Worm (Caenorhabditis elegans) whole organism, L3 larva: ENCODE data around the gene srx-29.

ENCODE experiments used
- ama-1 ChIP-seq: fragments of 150-350 bp; optimal IDR thresholded peaks from 2 replicates; lab custom pipeline; 2018
- egl-27 ChIP-seq: sonication (generic microtip); optimal IDR thresholded peaks from 4 replicates; lab custom pipeline; 2017; ENCODE audit warnings: missing biosample characterization, missing genetic modification reagents, missing genetic modification characterization
- elt-2 ChIP-seq: sonication (generic microtip); optimal IDR thresholded peaks from 2 replicates; lab custom pipeline; 2016; ENCODE audit warnings: missing genetic modification reagents, mild to moderate bottlenecking, missing genetic modification characterization, missing compliant biosample characterization
- fkh-10 ChIP-seq: sonication (generic microtip); optimal IDR thresholded peaks from 2 replicates; lab custom pipeline; 2017; ENCODE audit warnings: missing biosample characterization, missing genetic modification reagents, missing genetic modification characterization
- lin-15B ChIP-seq: fragments of 150-350 bp; optimal IDR thresholded peaks from 2 replicates; lab custom pipeline; 2014; ENCODE audit warnings: missing biosample characterization, missing genetic modification characterization
- nhr-237 ChIP-seq: fragments of 150-350 bp; optimal IDR thresholded peaks from 2 replicates; lab custom pipeline; 2014; ENCODE audit warnings: missing biosample characterization, missing genetic modification characterization
- nhr-67 ChIP-seq: fragments of 150-350 bp; optimal IDR thresholded peaks from 2 replicates; lab custom pipeline; 2014; ENCODE audit warnings: missing biosample characterization, missing genetic modification characterization
- nhr-76 ChIP-seq: fragments of 150-350 bp; sonication (generic microtip); optimal IDR thresholded peaks from 5 replicates; lab custom pipeline; 2014; ENCODE audit warnings: missing biosample characterization, missing genetic modification characterization
- unc-62 ChIP-seq: fragments of 150-350 bp; sonication (generic microtip); optimal IDR thresholded peaks from 4 replicates; lab custom pipeline; 2014; ENCODE audit warnings: missing biosample characterization, missing genetic modification reagents, missing genetic modification characterization
- ztf-11 ChIP-seq: fragments of 150-350 bp; optimal IDR thresholded peaks from 2 replicates; lab custom pipeline; 2014; ENCODE audit warnings: missing biosample characterization, missing genetic modification characterization

DNA sequence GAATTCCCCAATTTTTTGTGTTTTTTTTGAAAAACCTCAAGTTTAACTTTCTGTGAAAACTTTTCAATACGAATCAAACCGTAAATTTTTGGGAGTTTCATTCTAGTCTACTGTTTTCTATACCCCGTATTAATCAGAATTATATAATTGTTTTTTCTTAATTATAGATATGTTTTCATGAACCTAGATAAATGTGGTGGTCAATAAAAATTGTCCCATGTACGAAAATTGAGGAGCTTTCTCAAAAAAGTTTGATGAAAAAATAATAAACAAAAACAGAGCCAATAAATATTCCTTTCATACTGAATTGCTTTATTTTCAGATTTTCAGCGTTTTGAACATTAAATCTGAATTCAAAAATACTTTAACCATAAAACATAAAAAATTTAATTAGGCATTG, 12.4 kb upstream of the srx-29 start, which contains the start of gene Y6E2A.1:
- TF ChIP-seq lin-15B (tag; lab: Kevin White, UChicago) (no peak), elt-2 (tag; lab: Kevin White, UChicago) (no peak), nhr-76 (tag; lab: Kevin White, UChicago) (no peak), ama-1 (lab: Kevin White, UChicago) (no peak), ztf-11 (tag; lab: Kevin White, UChicago) (no peak), fkh-10 (no peak), unc-62 (GFP tag; lab: Kevin White, UChicago) (no peak), nhr-67 (tag; lab: Kevin White, UChicago) (no peak), egl-27 (tag; lab: Kevin White, UChicago) (no peak), nhr-237 (tag; lab: Kevin White, UChicago) (no peak)
